Fruit fly (Drosophila melanogaster) whole organism: ENCODE data around the gene CG43093.

ENCODE experiments used
- CG8478 ChIP-seq: fragments of >200 bp; optimal IDR thresholded peaks from 2 replicates; lab custom pipeline; 2018; ENCODE audit warnings: inconsistent platforms
- psq ChIP-seq: fragments of >200 bp; optimal IDR thresholded peaks from 2 replicates; lab custom pipeline; 2017
- usp ChIP-seq: fragments of >200 bp; optimal IDR thresholded peaks from 2 replicates; lab custom pipeline; 2017; ENCODE audit warnings: missing biosample characterization, missing genetic modification characterization, mixed read lengths

dm6 chr3R:22740930-22741329, 29.2 kb downstream of the CG43093 start, which contains the start of the genes Dcr-1 and CG6985:
- TF ChIP-seq usp (GFP tag; lab: Kevin White, UChicago) = no peak
- no peak for TF ChIP-seq CG8478
- TF ChIP-seq psq (lab: Kevin White, UChicago) = no peak
